Fruit fly (Drosophila melanogaster) whole organism, pupa: ENCODE results near the gene CG33795.

Experiments used
- CG10348 ChIP-seq: fragments of 200-800 bp; sonication (Bioruptor generic); IDR thresholded peaks from 2 replicates; pipeline ENCODE4 v1.3.6; 2022; ENCODE audit warnings: missing biosample characterization, missing genetic modification characterization
- CG12605 ChIP-seq: fragments of 200-800 bp; sonication (Bioruptor generic); IDR thresholded peaks from 2 replicates; pipeline ENCODE4 v1.3.6; 2022; ENCODE audit warnings: missing biosample characterization, missing genetic modification characterization
- CG13204 ChIP-seq: fragments of 200-800 bp; sonication (Bioruptor generic); optimal IDR thresholded peaks from 2 replicates; lab custom pipeline; 2018; ENCODE audit warnings: missing biosample characterization, mild to moderate bottlenecking, missing genetic modification characterization, moderate library complexity
- CG14655 ChIP-seq: fragments of 200-800 bp; sonication (Bioruptor generic); optimal IDR thresholded peaks from 3 replicates; lab custom pipeline; 2017; ENCODE audit warnings: mild to moderate bottlenecking, missing biosample characterization, missing genetic modification reagents, missing genetic modification characterization
- CG15710 ChIP-seq: fragments of 200-800 bp; sonication (Bioruptor generic); optimal IDR thresholded peaks from 2 replicates; lab custom pipeline; 2018; ENCODE audit warnings: missing biosample characterization, mild to moderate bottlenecking, missing genetic modification characterization, moderate library complexity
- CG17806 ChIP-seq: fragments of 200-800 bp; sonication (Bioruptor generic); optimal IDR thresholded peaks from 2 replicates; lab custom pipeline; 2018; ENCODE audit warnings: missing biosample characterization, mild to moderate bottlenecking, missing genetic modification characterization, moderate library complexity
- CG32121 ChIP-seq: fragments of 200-800 bp; sonication (Bioruptor generic); IDR thresholded peaks from 2 replicates; pipeline ENCODE4 v1.3.6; 2022; ENCODE audit warnings: missing biosample characterization, missing genetic modification characterization
- CG34367 ChIP-seq: fragments of 200-800 bp; sonication (Bioruptor generic); optimal IDR thresholded peaks from 2 replicates; lab custom pipeline; 2018; ENCODE audit warnings: missing biosample characterization, mild to moderate bottlenecking, missing genetic modification characterization
- CG4496 ChIP-seq: fragments of 200-800 bp; sonication (Bioruptor generic); IDR thresholded peaks from 3 replicates; pipeline ENCODE4 v1.3.6; 2022; ENCODE audit warnings: missing biosample characterization, missing genetic modification characterization
- CG8159 ChIP-seq: fragments of 200-800 bp; sonication (Bioruptor generic); optimal IDR thresholded peaks from 3 replicates; lab custom pipeline; 2018; ENCODE audit warnings: missing biosample characterization, mild to moderate bottlenecking, missing genetic modification characterization, moderate library complexity
- CG8301 ChIP-seq: fragments of 200-800 bp; sonication (Bioruptor generic); optimal IDR thresholded peaks from 2 replicates; lab custom pipeline; 2018; ENCODE audit warnings: missing biosample characterization, mild to moderate bottlenecking, missing genetic modification characterization
- CG9948 ChIP-seq: fragments of 200-800 bp; sonication (Bioruptor generic); optimal IDR thresholded peaks from 2 replicates; lab custom pipeline; 2018; ENCODE audit warnings: missing biosample characterization, mild to moderate bottlenecking, missing genetic modification characterization, moderate library complexity
- D1 ChIP-seq: fragments of 200-800 bp; sonication (Bioruptor generic); optimal IDR thresholded peaks from 2 replicates; lab custom pipeline; 2018; ENCODE audit warnings: missing biosample characterization, mild to moderate bottlenecking, missing genetic modification characterization, moderate library complexity
- EcR ChIP-seq: fragments of 200-800 bp; sonication (Bioruptor generic); optimal IDR thresholded peaks from 3 replicates; lab custom pipeline; 2019; ENCODE audit warnings: missing biosample characterization, missing genetic modification characterization, mild to moderate bottlenecking, moderate library complexity, missing genetic modification reagents
- Ets98B ChIP-seq: fragments of 200-800 bp; sonication (Bioruptor generic); IDR thresholded peaks from 2 replicates; pipeline ENCODE4 v1.3.6; 2022; ENCODE audit warnings: missing biosample characterization, missing genetic modification characterization
- Pif1A ChIP-seq: fragments of 200-800 bp; sonication (Bioruptor generic); optimal IDR thresholded peaks from 3 replicates; lab custom pipeline; 2016; ENCODE audit warnings: missing biosample characterization, missing genetic modification characterization
- Pif1B ChIP-seq: fragments of 200-800 bp; sonication (Bioruptor generic); optimal IDR thresholded peaks from 3 replicates; lab custom pipeline; 2016; ENCODE audit warnings: missing biosample characterization, missing genetic modification characterization
- Snoo ChIP-seq: fragments of 200-800 bp; sonication (Bioruptor generic); optimal IDR thresholded peaks from 3 replicates; lab custom pipeline; 2017; ENCODE audit warnings: missing biosample characterization, mild to moderate bottlenecking, missing genetic modification characterization, inconsistent platforms
- fd96Ca ChIP-seq: fragments of 200-800 bp; sonication (Bioruptor generic); IDR thresholded peaks from 3 replicates; pipeline ENCODE4 v1.3.6; 2022; ENCODE audit warnings: missing biosample characterization, missing genetic modification characterization
- gl ChIP-seq: fragments of 200-800 bp; sonication (Bioruptor generic); optimal IDR thresholded peaks from 2 replicates; lab custom pipeline; 2018; ENCODE audit warnings: missing biosample characterization, mild to moderate bottlenecking, missing genetic modification characterization
- rn ChIP-seq: fragments of 200-800 bp; sonication (Bioruptor generic); IDR thresholded peaks from 2 replicates; pipeline ENCODE4 v1.3.6; 2022; ENCODE audit warnings: missing biosample characterization, missing genetic modification characterization

CG33795 gene

dm6 chr3L:16202550-16202949 is 31.4 kb upstream of the CG33795 start:
- TF ChIP-seq CG32121 (GFP tag; lab: Robert Waterston, UW) = no peak
- no peak for TF ChIP-seq fd96Ca (GFP tag; lab: Robert Waterston, UW)
- TF ChIP-seq EcR (GFP tag; lab: Kevin White, UChicago) = no peak
- TF ChIP-seq CG8301 (tag; lab: Kevin White, UChicago) = peak; percentile 38
- TF ChIP-seq CG34367 (tag; lab: Kevin White, UChicago) = peak; percentile 34
- TF ChIP-seq Snoo = peak; percentile 52
- peak; percentile 37 for TF ChIP-seq Pif1A
- TF ChIP-seq gl (tag; lab: Kevin White, UChicago) = peak; percentile 12
- TF ChIP-seq D1 (tag; lab: Kevin White, UChicago) = no peak
- no peak for TF ChIP-seq CG4496 (GFP tag; lab: Robert Waterston, UW)
- TF ChIP-seq CG12605 (GFP tag; lab: Robert Waterston, UW) = no peak
- no peak for TF ChIP-seq CG10348
- no peak for TF ChIP-seq rn (GFP tag; lab: Robert Waterston, UW)
- peak; percentile 64 for TF ChIP-seq CG14655 (GFP tag; lab: Kevin White, UChicago)
- TF ChIP-seq CG9948 (tag; lab: Kevin White, UChicago) = peak; percentile 64
- TF ChIP-seq Pif1B (GFP tag; lab: Kevin White, UChicago) = peak; percentile 49
- peak; percentile 2 for TF ChIP-seq CG13204
- no peak for TF ChIP-seq Ets98B
- peak; percentile 68 for TF ChIP-seq CG17806 (tag; lab: Kevin White, UChicago)
- TF ChIP-seq CG8159 = peak; percentile 61
- peak; percentile 57 for TF ChIP-seq CG15710

- TF ChIP-seq CG12605 (GFP tag; lab: Robert Waterston, UW) = no peak
- no peak for TF ChIP-seq CG15710
- no peak for TF ChIP-seq CG9948 (tag; lab: Kevin White, UChicago)
- TF ChIP-seq EcR (GFP tag; lab: Kevin White, UChicago) = no peak
These were observed 29.8 kb upstream of the CG33795 start, which contains the start of gene dls for dm6 chr3L:16201028-16201427. dls (plus strand) TSS chr3L:16201328.

dm6 chr3L:16199929-16200328 is 28.7 kb upstream of the CG33795 start, which contains the start of gene CG33689:
CG33689 (plus strand) TSS chr3L:16200229.
- TF ChIP-seq gl (tag; lab: Kevin White, UChicago) (no peak), rn (GFP tag; lab: Robert Waterston, UW) (no peak), D1 (tag; lab: Kevin White, UChicago) (no peak), Snoo (no peak), CG17806 (tag; lab: Kevin White, UChicago) (no peak), CG4496 (GFP tag; lab: Robert Waterston, UW) (no peak), CG34367 (tag; lab: Kevin White, UChicago) (no peak), CG32121 (GFP tag; lab: Robert Waterston, UW) (no peak), CG14655 (GFP tag; lab: Kevin White, UChicago) (no peak), Pif1A (no peak), CG12605 (GFP tag; lab: Robert Waterston, UW) (no peak), CG8301 (tag; lab: Kevin White, UChicago) (no peak), EcR (GFP tag; lab: Kevin White, UChicago) (no peak), CG13204 (no peak), Ets98B (no peak), CG15710 (no peak), CG8159 (no peak), fd96Ca (GFP tag; lab: Robert Waterston, UW) (no peak)

dm6 chr3L:16198920-16199319 is 27.7 kb upstream of the CG33795 start, which contains the start of gene CG33688:
CG33688 (plus strand) TSS chr3L:16199220.
- TF ChIP-seq D1 (tag; lab: Kevin White, UChicago) (no peak), CG8159 (no peak), CG34367 (tag; lab: Kevin White, UChicago) (no peak), Ets98B (no peak), CG14655 (GFP tag; lab: Kevin White, UChicago) (no peak), CG15710 (no peak), Pif1B (GFP tag; lab: Kevin White, UChicago) (no peak), CG13204 (no peak), CG12605 (GFP tag; lab: Robert Waterston, UW) (no peak), rn (GFP tag; lab: Robert Waterston, UW) (no peak), Snoo (no peak), CG8301 (tag; lab: Kevin White, UChicago) (no peak), CG10348 (no peak), CG9948 (tag; lab: Kevin White, UChicago) (no peak)
- TF ChIP-seq, all 21 proteins: peak for 0

- TF ChIP-seq fd96Ca (GFP tag; lab: Robert Waterston, UW) = no peak
- TF ChIP-seq CG14655 (GFP tag; lab: Kevin White, UChicago) = no peak
- no peak for TF ChIP-seq CG8159
- no peak for TF ChIP-seq CG10348
- TF ChIP-seq gl (tag; lab: Kevin White, UChicago) = no peak
- no peak for TF ChIP-seq CG34367 (tag; lab: Kevin White, UChicago)
- no peak for TF ChIP-seq CG8301 (tag; lab: Kevin White, UChicago)
- TF ChIP-seq CG15710 = no peak
- TF ChIP-seq Pif1A = no peak
- TF ChIP-seq Ets98B = no peak
- TF ChIP-seq CG32121 (GFP tag; lab: Robert Waterston, UW) = no peak
- TF ChIP-seq CG17806 (tag; lab: Kevin White, UChicago) = no peak
- TF ChIP-seq CG9948 (tag; lab: Kevin White, UChicago) = no peak
- TF ChIP-seq Snoo = no peak
- TF ChIP-seq CG12605 (GFP tag; lab: Robert Waterston, UW) = no peak
- no peak for TF ChIP-seq CG4496 (GFP tag; lab: Robert Waterston, UW)
- TF ChIP-seq rn (GFP tag; lab: Robert Waterston, UW) = no peak
- no peak for TF ChIP-seq Pif1B (GFP tag; lab: Kevin White, UChicago)
- no peak for TF ChIP-seq CG13204
These were observed 26.3 kb upstream of the CG33795 start, which contains the start of gene CG33687 for dm6 chr3L:16197450-16197918. CG33687 (plus strand) TSS chr3L:16197868.
